Worm (Caenorhabditis elegans) whole organism, mixed stage, embryonic: Measurements from ENCODE around the gene pst-1.

Source experiments
- M03D4.4 ChIP-seq: sonication (generic microtip); optimal IDR thresholded peaks from 2 replicates; lab custom pipeline; 2017; ENCODE audit warnings: mild to moderate bottlenecking, missing genetic modification characterization, missing compliant biosample characterization
- bed-3 ChIP-seq: fragments of 200-800 bp; sonication (Bioruptor generic); optimal IDR thresholded peaks from 3 replicates; lab custom pipeline; 2018; ENCODE audit warnings: mild to moderate bottlenecking, missing genetic modification characterization, moderate library complexity, missing compliant biosample characterization
- blmp-1 ChIP-seq: fragments of 150-350 bp; optimal IDR thresholded peaks from 2 replicates; lab custom pipeline; 2014; ENCODE audit warnings: missing biosample characterization, missing genetic modification characterization
- ceh-39 ChIP-seq: fragments of 150-350 bp; optimal IDR thresholded peaks from 2 replicates; lab custom pipeline; 2014; ENCODE audit warnings: missing biosample characterization, missing genetic modification characterization
- ceh-43 ChIP-seq: fragments of 200-800 bp; sonication (Bioruptor generic); optimal IDR thresholded peaks from 2 replicates; lab custom pipeline; 2018; ENCODE audit warnings: mild to moderate bottlenecking, missing genetic modification characterization, moderate library complexity, missing compliant biosample characterization
- ceh-83 ChIP-seq: fragments of 200-800 bp; sonication (Bioruptor generic); optimal IDR thresholded peaks from 2 replicates; lab custom pipeline; 2018; ENCODE audit warnings: mild to moderate bottlenecking, missing genetic modification characterization, missing compliant biosample characterization
- ces-1 ChIP-seq: fragments of 150-350 bp; optimal IDR thresholded peaks from 2 replicates; lab custom pipeline; 2014; ENCODE audit warnings: missing biosample characterization, missing genetic modification reagents, missing genetic modification characterization
- cnd-1 ChIP-seq: fragments of 200-800 bp; sonication (Bioruptor generic); optimal IDR thresholded peaks from 2 replicates; lab custom pipeline; 2018; ENCODE audit warnings: mild to moderate bottlenecking, missing genetic modification characterization, missing compliant biosample characterization
- drap-1 ChIP-seq: fragments of 200-800 bp; sonication (Bioruptor generic); optimal IDR thresholded peaks from 3 replicates; lab custom pipeline; 2018; ENCODE audit warnings: mild to moderate bottlenecking, missing genetic modification characterization, missing compliant biosample characterization
- elt-1 ChIP-seq: sonication (generic microtip); optimal IDR thresholded peaks from 2 replicates; lab custom pipeline; 2017; ENCODE audit warnings: missing genetic modification characterization, mild to moderate bottlenecking, missing compliant biosample characterization, antibody characterized with exemption, moderate library complexity, borderline replicate concordance; ENCODE audit not compliant: insufficient read depth
- elt-3 ChIP-seq: fragments of 150-350 bp; optimal IDR thresholded peaks from 2 replicates; lab custom pipeline; 2014; ENCODE audit warnings: missing biosample characterization, missing genetic modification characterization
- flh-1 ChIP-seq: fragments of 200-800 bp; sonication (Bioruptor generic); optimal IDR thresholded peaks from 2 replicates; lab custom pipeline; 2018; ENCODE audit warnings: mild to moderate bottlenecking, missing genetic modification characterization, moderate library complexity, missing compliant biosample characterization
- ham-2 ChIP-seq: fragments of 200-800 bp; sonication (Bioruptor generic); optimal IDR thresholded peaks from 2 replicates; lab custom pipeline; 2018; ENCODE audit warnings: mild to moderate bottlenecking, missing genetic modification characterization, missing compliant biosample characterization
- hlh-1 ChIP-seq: fragments of 150-350 bp; optimal IDR thresholded peaks from 2 replicates; lab custom pipeline; 2014; ENCODE audit warnings: missing biosample characterization, missing genetic modification reagents, missing genetic modification characterization
- lin-13 ChIP-seq: fragments of 150-350 bp; optimal IDR thresholded peaks from 2 replicates; lab custom pipeline; 2014; ENCODE audit warnings: missing biosample characterization, missing genetic modification characterization
- lin-32 ChIP-seq: fragments of 200-800 bp; sonication (Bioruptor generic); optimal IDR thresholded peaks from 2 replicates; lab custom pipeline; 2018; ENCODE audit warnings: mild to moderate bottlenecking, missing genetic modification characterization, missing compliant biosample characterization
- lsy-2 ChIP-seq: fragments of 150-350 bp; optimal IDR thresholded peaks from 2 replicates; lab custom pipeline; 2014; ENCODE audit warnings: missing biosample characterization, missing genetic modification characterization
- mab-5 ChIP-seq: fragments of 150-350 bp; optimal IDR thresholded peaks from 2 replicates; lab custom pipeline; 2014; ENCODE audit warnings: missing biosample characterization, missing genetic modification characterization
- mep-1 ChIP-seq: fragments of 150-350 bp; optimal IDR thresholded peaks from 2 replicates; lab custom pipeline; 2017; ENCODE audit warnings: missing biosample characterization, missing genetic modification reagents, missing genetic modification characterization, inconsistent platforms
- mls-2 ChIP-seq: sonication (generic microtip); optimal IDR thresholded peaks from 2 replicates; lab custom pipeline; 2016; ENCODE audit warnings: mild to moderate bottlenecking, missing genetic modification characterization, moderate library complexity, missing compliant biosample characterization
- nhr-12 ChIP-seq: fragments of 150-350 bp; optimal IDR thresholded peaks from 2 replicates; lab custom pipeline; 2014; ENCODE audit warnings: missing biosample characterization, missing genetic modification characterization
- nhr-2 ChIP-seq: fragments of 150-350 bp; optimal IDR thresholded peaks from 2 replicates; lab custom pipeline; 2014; ENCODE audit warnings: missing biosample characterization, missing genetic modification characterization
- nhr-237 ChIP-seq: fragments of 150-350 bp; optimal IDR thresholded peaks from 2 replicates; lab custom pipeline; 2014; ENCODE audit warnings: missing biosample characterization, missing genetic modification characterization
- nhr-28 ChIP-seq: fragments of 150-350 bp; optimal IDR thresholded peaks from 2 replicates; lab custom pipeline; 2014; ENCODE audit warnings: missing biosample characterization, missing genetic modification characterization
- nhr-76 ChIP-seq: sonication (generic microtip); optimal IDR thresholded peaks from 2 replicates; lab custom pipeline; 2017; ENCODE audit warnings: missing biosample characterization, missing genetic modification characterization
- pha-4 ChIP-seq: fragments of 150-350 bp; optimal IDR thresholded peaks from 2 replicates; lab custom pipeline; 2018; ENCODE audit warnings: missing biosample characterization, missing genetic modification reagents, missing genetic modification characterization
- sem-2 ChIP-seq: fragments of 200-800 bp; sonication (Bioruptor generic); optimal IDR thresholded peaks from 2 replicates; lab custom pipeline; 2018; ENCODE audit warnings: mild to moderate bottlenecking, missing genetic modification characterization, missing compliant biosample characterization
- snpc-4 ChIP-seq: fragments of 150-350 bp; optimal IDR thresholded peaks from 2 replicates; lab custom pipeline; 2014; ENCODE audit warnings: missing biosample characterization, missing genetic modification characterization
- sptf-1 ChIP-seq: sonication (generic microtip); optimal IDR thresholded peaks from 2 replicates; lab custom pipeline; 2017; ENCODE audit warnings: mild to moderate bottlenecking, missing genetic modification characterization, moderate library complexity, missing compliant biosample characterization
- tbx-8 ChIP-seq: fragments of 200-800 bp; sonication (Bioruptor generic); optimal IDR thresholded peaks from 2 replicates; lab custom pipeline; 2018; ENCODE audit warnings: mild to moderate bottlenecking, missing genetic modification characterization, moderate library complexity, missing compliant biosample characterization
- unc-120 ChIP-seq: sonication (generic microtip); optimal IDR thresholded peaks from 2 replicates; lab custom pipeline; 2017; ENCODE audit warnings: missing genetic modification characterization, missing compliant biosample characterization; ENCODE audit not compliant: poor library complexity, severe bottlenecking
- unc-39 ChIP-seq: fragments of 150-350 bp; optimal IDR thresholded peaks from 2 replicates; lab custom pipeline; 2014; ENCODE audit warnings: missing biosample characterization, missing genetic modification characterization
- unc-62 ChIP-seq: fragments of 150-350 bp; optimal IDR thresholded peaks from 2 replicates; lab custom pipeline; 2014; ENCODE audit warnings: missing biosample characterization, missing genetic modification reagents, missing genetic modification characterization
- zip-8 ChIP-seq: fragments of 150-350 bp; optimal IDR thresholded peaks from 2 replicates; lab custom pipeline; 2014; ENCODE audit warnings: missing biosample characterization, missing genetic modification characterization
- ztf-11 ChIP-seq: fragments of 150-350 bp; optimal IDR thresholded peaks from 2 replicates; lab custom pipeline; 2014; ENCODE audit warnings: missing biosample characterization, missing genetic modification characterization

Gene pst-1

DNA sequence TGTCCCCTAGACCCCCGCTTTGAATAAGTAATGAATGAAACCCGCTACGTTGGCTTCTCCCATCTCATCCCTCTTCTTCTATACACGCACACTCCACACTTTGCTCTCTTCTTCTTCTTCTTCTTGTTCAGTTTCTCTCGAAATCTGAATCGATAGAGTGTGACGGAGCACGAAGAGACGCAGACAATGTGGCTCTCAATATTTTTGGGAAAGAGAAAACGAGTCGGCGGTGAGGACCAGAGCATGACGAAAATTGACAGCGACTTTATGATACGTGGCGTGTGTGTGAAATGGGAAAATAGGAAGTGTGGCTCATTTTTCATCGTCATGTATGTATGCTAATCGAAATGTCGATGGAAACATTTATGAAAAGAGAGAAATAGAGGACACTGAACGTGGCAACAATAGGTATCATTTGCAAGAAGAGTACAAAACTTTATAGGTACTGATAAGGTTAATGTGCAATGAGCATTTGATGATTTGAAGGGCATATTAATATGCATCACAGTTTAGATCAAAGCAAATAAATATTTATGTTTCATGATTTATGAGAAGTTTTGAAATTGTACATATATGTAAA, 48.3 kb downstream of the pst-1 start:
- TF ChIP-seq lsy-2 (tag; lab: Kevin White, UChicago) (peak; percentile 15), zip-8 (no peak), unc-120 (tag; lab: Kevin White, UChicago) (peak; percentile 89), mep-1 (tag; lab: Kevin White, UChicago) (peak; percentile 36), bed-3 (no peak), unc-62 (GFP tag; lab: Kevin White, UChicago) (peak; percentile 93), cnd-1 (tag; lab: Kevin White, UChicago) (no peak), sem-2 (GFP tag; lab: Kevin White, UChicago) (no peak), mab-5 (tag; lab: Kevin White, UChicago) (no peak), hlh-1 (tag; lab: Kevin White, UChicago) (peak; percentile 73), nhr-237 (tag; lab: Kevin White, UChicago) (no peak), ces-1 (GFP tag; lab: Kevin White, UChicago) (peak; percentile 80)

DNA sequence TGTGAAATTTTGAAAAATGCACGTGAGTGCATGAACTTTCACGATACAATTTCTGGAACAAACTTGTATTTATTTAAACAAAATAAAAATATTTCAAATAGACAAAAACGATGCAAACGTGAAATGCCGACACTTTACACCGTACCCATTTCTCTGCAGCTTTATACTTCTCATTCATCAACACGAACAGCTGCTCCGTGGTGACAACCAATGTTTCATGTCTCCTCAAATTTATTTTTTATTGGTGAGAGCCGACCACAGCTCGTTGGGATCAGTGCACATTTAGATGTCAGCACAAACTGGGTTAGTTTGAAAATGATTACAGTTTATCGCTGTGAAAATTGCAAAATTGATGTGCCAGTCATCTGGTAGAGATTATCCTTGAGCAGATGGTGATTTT, 52.3 kb downstream of the pst-1 start:
- TF ChIP-seq mab-5 (tag; lab: Kevin White, UChicago) (peak; percentile 52), unc-120 (tag; lab: Kevin White, UChicago) (peak; percentile 4), cnd-1 (tag; lab: Kevin White, UChicago) (peak; percentile 44), lin-32 (no peak), flh-1 (GFP tag; lab: Kevin White, UChicago) (no peak), blmp-1 (tag; lab: Kevin White, UChicago) (no peak), hlh-1 (tag; lab: Kevin White, UChicago) (peak; percentile 97), ceh-83 (GFP tag; lab: Kevin White, UChicago) (no peak), unc-62 (GFP tag; lab: Kevin White, UChicago) (peak; percentile 95)

DNA sequence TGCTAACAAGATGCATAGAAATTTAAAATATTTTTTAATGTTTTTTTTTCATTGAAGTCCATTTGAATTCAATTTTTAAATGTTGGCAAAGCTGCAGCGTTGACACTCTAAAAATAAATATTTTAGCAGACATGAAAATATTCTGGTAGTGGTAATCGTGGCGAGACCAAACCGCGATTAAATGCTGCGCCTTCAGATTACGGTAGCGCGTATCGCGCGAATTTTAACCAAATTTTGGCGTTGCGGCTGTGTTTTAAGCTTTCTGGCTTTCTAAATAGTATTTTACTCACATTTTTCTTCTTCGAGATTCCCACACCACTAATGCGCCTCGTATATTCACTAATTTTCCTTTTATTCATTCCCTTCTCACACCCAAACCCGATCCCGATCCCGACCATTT, 52.8 kb downstream of the pst-1 start, which contains the start of gene cpg-4:
Gene cpg-4 (plus strand): TSS at position 303 of the 400 bp plus-strand sequence.
- TF ChIP-seq ztf-11 (tag; lab: Kevin White, UChicago), result no peak
- no peak for TF ChIP-seq bed-3
- no peak for TF ChIP-seq ceh-39 (tag; lab: Kevin White, UChicago)
- TF ChIP-seq sem-2 (GFP tag; lab: Kevin White, UChicago), result no peak
- no peak for TF ChIP-seq mls-2 (tag; lab: Kevin White, UChicago)
- no peak for TF ChIP-seq M03D4.4 (tag; lab: Kevin White, UChicago)
- no peak for TF ChIP-seq ceh-43 (GFP tag; lab: Kevin White, UChicago)
- TF ChIP-seq nhr-28 (tag; lab: Kevin White, UChicago), result no peak
- TF ChIP-seq flh-1 (GFP tag; lab: Kevin White, UChicago), result no peak
- TF ChIP-seq unc-62 (GFP tag; lab: Kevin White, UChicago), result no peak
- TF ChIP-seq ham-2 (GFP tag; lab: Kevin White, UChicago), result no peak
- TF ChIP-seq nhr-12, result no peak
- TF ChIP-seq nhr-2 (tag; lab: Kevin White, UChicago), result no peak
- TF ChIP-seq zip-8, result no peak
- no peak for TF ChIP-seq nhr-237 (tag; lab: Kevin White, UChicago)
- TF ChIP-seq sptf-1 (tag; lab: Kevin White, UChicago), result no peak

DNA sequence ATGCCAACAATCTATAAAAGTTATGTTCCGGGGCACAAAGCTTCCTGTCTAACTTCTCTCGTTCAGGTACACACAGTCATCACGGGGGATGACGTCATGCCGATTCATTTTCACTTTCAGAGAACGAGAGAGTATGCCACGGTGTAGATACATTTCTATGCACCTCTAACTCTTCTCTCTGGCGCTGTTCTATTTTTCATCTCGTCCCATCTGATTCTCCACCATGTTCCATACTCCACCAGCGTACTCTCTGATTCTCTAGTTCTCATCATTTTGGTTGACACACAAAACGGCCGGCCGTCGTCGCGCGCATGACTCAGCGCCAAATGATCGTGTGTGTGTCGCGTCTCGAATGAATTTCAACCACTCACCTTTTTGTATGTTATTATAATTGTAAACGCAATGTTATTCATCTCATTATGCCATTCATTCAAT, 57.1 kb downstream of the pst-1 start:
- TF ChIP-seq ceh-43 (GFP tag; lab: Kevin White, UChicago) (no peak), sptf-1 (tag; lab: Kevin White, UChicago) (no peak), snpc-4 (tag; lab: Kevin White, UChicago) (no peak), hlh-1 (tag; lab: Kevin White, UChicago) (no peak), ces-1 (GFP tag; lab: Kevin White, UChicago) (peak; percentile 45), lsy-2 (tag; lab: Kevin White, UChicago) (peak; percentile 14), flh-1 (GFP tag; lab: Kevin White, UChicago) (no peak), tbx-8 (GFP tag; lab: Kevin White, UChicago) (no peak), cnd-1 (tag; lab: Kevin White, UChicago) (no peak), unc-62 (GFP tag; lab: Kevin White, UChicago) (peak; percentile 48), elt-3 (peak; percentile 64), lin-32 (no peak), mls-2 (tag; lab: Kevin White, UChicago) (no peak), ham-2 (GFP tag; lab: Kevin White, UChicago) (peak; percentile 27), mab-5 (tag; lab: Kevin White, UChicago) (no peak), zip-8 (no peak), mep-1 (tag; lab: Kevin White, UChicago) (peak; percentile 49), drap-1 (GFP tag; lab: Kevin White, UChicago) (no peak), M03D4.4 (tag; lab: Kevin White, UChicago) (no peak), lin-13 (no peak), unc-39 (tag; lab: Kevin White, UChicago) (no peak), elt-1 (tag; lab: Kevin White, UChicago) (no peak), nhr-76 (tag; lab: Kevin White, UChicago) (no peak), bed-3 (no peak), nhr-28 (tag; lab: Kevin White, UChicago) (no peak), unc-120 (tag; lab: Kevin White, UChicago) (peak; percentile 41), nhr-2 (tag; lab: Kevin White, UChicago) (no peak), ztf-11 (tag; lab: Kevin White, UChicago) (no peak), ceh-39 (tag; lab: Kevin White, UChicago) (no peak), sem-2 (GFP tag; lab: Kevin White, UChicago) (no peak), nhr-12 (no peak), nhr-237 (tag; lab: Kevin White, UChicago) (peak; percentile 76), pha-4 (tag; lab: Kevin White, UChicago) (peak; percentile 73), ceh-83 (GFP tag; lab: Kevin White, UChicago) (no peak), blmp-1 (tag; lab: Kevin White, UChicago) (peak; percentile 93)
